Fruit fly (Drosophila melanogaster) whole organism, adult: ENCODE results near the gene WDY.
"Not testable (repeated sequence)": the region's sequence is repeated elsewhere in the genome, so short reads cannot be mapped to it uniquely, and the experiment has no call there.

Experiments used
- CG14711 ChIP-seq: fragments of 200-800 bp; sonication (Bioruptor generic); optimal IDR thresholded peaks from 2 replicates; lab custom pipeline; 2018; ENCODE audit warnings: missing biosample characterization, mild to moderate bottlenecking, missing genetic modification characterization, moderate library complexity
- CG7045 ChIP-seq: fragments of 200-800 bp; sonication (Bioruptor generic); optimal IDR thresholded peaks from 2 replicates; lab custom pipeline; 2017; ENCODE audit warnings: missing biosample characterization, mild to moderate bottlenecking, missing genetic modification characterization
- cnc ChIP-seq, 2 experiments: fragments of >200 bp; optimal IDR thresholded peaks; 2 replicates each; lab custom pipeline; 2017

WDY gene

dm6 chrY:2273122-2273521 is at the start of gene WDY:
Gene WDY, plus strand, starts transcription at chrY:2273422.
- not testable (repeated sequence) for TF ChIP-seq CG14711 (tag; lab: Kevin White, UChicago); cnc (optimal IDR thresholded peaks at IDR 0.05; lab: Kevin White, UChicago); CG7045 (GFP tag; lab: Kevin White, UChicago)
